Worm (Caenorhabditis elegans) whole organism, L1 larva: Measurements from ENCODE around the gene srj-50.

ENCODE experiments used
- C34B4.2 ChIP-seq: sonication (generic microtip); optimal IDR thresholded peaks from 2 replicates; lab custom pipeline; 2017; ENCODE audit warnings: mild to moderate bottlenecking, missing genetic modification characterization, missing compliant biosample characterization
- Y116A8C.19 ChIP-seq: sonication (generic microtip); optimal IDR thresholded peaks from 2 replicates; lab custom pipeline; 2016; ENCODE audit warnings: missing compliant biosample characterization, missing genetic modification characterization, borderline replicate concordance
- ama-1 ChIP-seq: fragments of 150-350 bp; optimal IDR thresholded peaks from 2 replicates; lab custom pipeline; 2014
- blmp-1 ChIP-seq: fragments of 150-350 bp; optimal IDR thresholded peaks from 2 replicates; lab custom pipeline; 2014; ENCODE audit warnings: missing biosample characterization, missing genetic modification characterization
- ceh-90 ChIP-seq: sonication (generic microtip); optimal IDR thresholded peaks from 2 replicates; lab custom pipeline; 2016; ENCODE audit warnings: missing genetic modification characterization, missing compliant biosample characterization
- elt-2 ChIP-seq: sonication (generic microtip); optimal IDR thresholded peaks from 2 replicates; lab custom pipeline; 2016; ENCODE audit warnings: missing genetic modification characterization, mild to moderate bottlenecking, inconsistent platforms, missing compliant biosample characterization, missing genetic modification reagents
- lin-13 ChIP-seq: fragments of 150-350 bp; optimal IDR thresholded peaks from 2 replicates; lab custom pipeline; 2014; ENCODE audit warnings: missing biosample characterization, missing genetic modification reagents, missing genetic modification characterization
- lin-39 ChIP-seq: fragments of 150-350 bp; optimal IDR thresholded peaks from 2 replicates; lab custom pipeline; 2014; ENCODE audit warnings: missing biosample characterization, missing genetic modification reagents, missing genetic modification characterization
- nhr-11 ChIP-seq: fragments of 150-350 bp; optimal IDR thresholded peaks from 2 replicates; lab custom pipeline; 2014; ENCODE audit warnings: missing biosample characterization, missing genetic modification characterization
- nhr-28 ChIP-seq: fragments of 150-350 bp; optimal IDR thresholded peaks from 2 replicates; lab custom pipeline; 2014; ENCODE audit warnings: missing biosample characterization, missing genetic modification characterization
- ztf-4 ChIP-seq: fragments of 150-350 bp; optimal IDR thresholded peaks from 2 replicates; lab custom pipeline; 2014; ENCODE audit warnings: missing biosample characterization, missing genetic modification characterization

- TF ChIP-seq nhr-11 (no peak), lin-39 (no peak), ztf-4 (tag; lab: Kevin White, UChicago) (no peak), elt-2 (tag; lab: Kevin White, UChicago) (peak; percentile 96), C34B4.2 (tag; lab: Kevin White, UChicago) (no peak), ama-1 (lab: Kevin White, UChicago) (no peak), ceh-90 (no peak), lin-13 (no peak), blmp-1 (tag; lab: Kevin White, UChicago) (no peak), nhr-28 (no peak), Y116A8C.19 (tag; lab: Kevin White, UChicago) (no peak)
Observed at ce11 chrV:2848290-2848937, 15.6 kb downstream of the srj-50 start, which contains the start of gene srj-49.
